Worm (Caenorhabditis elegans): ENCODE data around the gene acl-14.

DNA sequence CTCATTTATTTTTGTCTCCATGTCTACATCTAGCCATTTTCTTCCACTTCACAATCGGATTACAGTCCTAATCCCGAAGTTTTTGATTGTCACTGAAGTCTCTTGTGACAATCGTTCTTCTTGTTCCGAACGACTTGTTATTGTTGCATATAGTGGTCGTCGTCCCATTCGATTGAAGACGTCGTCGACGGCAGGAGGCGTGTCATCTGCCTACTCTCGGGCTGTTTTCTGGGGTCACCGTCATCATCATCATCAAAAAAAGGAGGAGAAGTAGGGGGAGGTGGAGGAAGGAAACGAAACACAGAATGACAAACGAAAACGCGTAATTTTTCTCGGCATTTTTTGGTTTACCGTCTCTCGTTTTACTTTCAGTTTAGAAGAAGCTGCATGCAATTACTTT is 28.3 kb downstream of the acl-14 start, which contains the start of gene F44A2.3:
- TF ChIP-seq hmg-4 (GFP tag; optimal IDR thresholded peaks at IDR 0.05) = no peak
- TF ChIP-seq ets-7 (tag; optimal IDR thresholded peaks at IDR 0.05) = no peak
- TF ChIP-seq flt-1 (GFP tag; IDR thresholded peaks at IDR 0.05) = no peak
- no peak for TF ChIP-seq ama-1 (optimal IDR thresholded peaks at IDR 0.05)
- TF ChIP-seq tbx-37 (GFP tag; conservative IDR thresholded peaks at IDR 0.05) = no peak
- no peak for TF ChIP-seq aly-1 (tag; optimal IDR thresholded peaks at IDR 0.05)
- no peak for TF ChIP-seq hmbx-1 (tag; optimal IDR thresholded peaks at IDR 0.05)
- no peak for TF ChIP-seq ceh-13 (GFP tag; optimal IDR thresholded peaks at IDR 0.05)
- no peak for TF ChIP-seq tra-4 (tag; optimal IDR thresholded peaks at IDR 0.05)

Measured in whole organism, early embryonic.